Worm (Caenorhabditis elegans) whole organism, late embryonic: Measurements from ENCODE around the gene F07H5.7.

Source experiments
- C08G9.2 ChIP-seq: sonication (generic microtip); optimal IDR thresholded peaks from 2 replicates; lab custom pipeline; 2016; ENCODE audit warnings: mild to moderate bottlenecking, missing genetic modification characterization, moderate library complexity, missing compliant biosample characterization
- C38D4.7 ChIP-seq: fragments of 200-800 bp; sonication (Bioruptor generic); optimal IDR thresholded peaks from 2 replicates; lab custom pipeline; 2018; ENCODE audit warnings: mild to moderate bottlenecking, missing genetic modification characterization, moderate library complexity, missing compliant biosample characterization
- F13H6.1 ChIP-seq: sonication (generic microtip); optimal IDR thresholded peaks from 2 replicates; lab custom pipeline; 2016; ENCODE audit warnings: missing genetic modification characterization, missing compliant biosample characterization
- ahr-1 ChIP-seq: sonication (generic microtip); optimal IDR thresholded peaks from 2 replicates; lab custom pipeline; 2016; ENCODE audit warnings: missing genetic modification characterization, missing compliant biosample characterization
- ceh-18 ChIP-seq: sonication (generic microtip); optimal IDR thresholded peaks from 2 replicates; lab custom pipeline; 2016; ENCODE audit warnings: missing genetic modification characterization, missing compliant biosample characterization
- ceh-19 ChIP-seq: fragments of 200-800 bp; sonication (Bioruptor generic); optimal IDR thresholded peaks from 2 replicates; lab custom pipeline; 2018; ENCODE audit warnings: mild to moderate bottlenecking, missing genetic modification characterization, missing compliant biosample characterization
- ceh-2 ChIP-seq: sonication (generic microtip); optimal IDR thresholded peaks from 2 replicates; lab custom pipeline; 2016; ENCODE audit warnings: missing genotype, missing genetic modification characterization, missing compliant biosample characterization
- ceh-22 ChIP-seq: sonication (generic microtip); optimal IDR thresholded peaks from 2 replicates; lab custom pipeline; 2017; ENCODE audit warnings: missing biosample characterization, missing genetic modification characterization
- ceh-31 ChIP-seq: sonication (generic microtip); optimal IDR thresholded peaks from 2 replicates; lab custom pipeline; 2016; ENCODE audit warnings: missing genetic modification characterization, missing compliant biosample characterization
- ceh-34 ChIP-seq: sonication (generic microtip); optimal IDR thresholded peaks from 2 replicates; lab custom pipeline; 2016; ENCODE audit warnings: mild to moderate bottlenecking, missing genetic modification characterization, missing compliant biosample characterization
- ceh-45 ChIP-seq: fragments of 200-800 bp; sonication (Bioruptor generic); IDR thresholded peaks from 2 replicates; pipeline ENCODE4 v1.3.6; 2022; ENCODE audit warnings: missing genetic modification reagents, missing genetic modification characterization, missing compliant biosample characterization
- ceh-48 ChIP-seq: sonication (generic microtip); optimal IDR thresholded peaks from 2 replicates; lab custom pipeline; 2016; ENCODE audit warnings: missing genetic modification characterization, inconsistent platforms, missing compliant biosample characterization
- ceh-9 ChIP-seq: sonication (generic microtip); optimal IDR thresholded peaks from 2 replicates; lab custom pipeline; 2016; ENCODE audit warnings: mild to moderate bottlenecking, missing genetic modification characterization, inconsistent platforms, missing compliant biosample characterization
- dmd-4 ChIP-seq: sonication (generic microtip); optimal IDR thresholded peaks from 2 replicates; lab custom pipeline; 2016; ENCODE audit warnings: borderline replicate concordance, missing genetic modification characterization, missing compliant biosample characterization
- elt-2 ChIP-seq: sonication (generic microtip); optimal IDR thresholded peaks from 2 replicates; lab custom pipeline; 2016; ENCODE audit warnings: missing genetic modification reagents, missing genetic modification characterization, missing compliant biosample characterization
- elt-4 ChIP-seq: sonication (generic microtip); optimal IDR thresholded peaks from 2 replicates; lab custom pipeline; 2016; ENCODE audit warnings: missing genetic modification characterization, missing compliant biosample characterization
- eyg-1 ChIP-seq: sonication (generic microtip); optimal IDR thresholded peaks from 2 replicates; lab custom pipeline; 2016; ENCODE audit warnings: missing genotype, missing genetic modification characterization, missing compliant biosample characterization
- fax-1 ChIP-seq: sonication (generic microtip); optimal IDR thresholded peaks from 2 replicates; lab custom pipeline; 2016; ENCODE audit warnings: missing genotype, missing genetic modification characterization, missing compliant biosample characterization
- fkh-10 ChIP-seq: fragments of 150-350 bp; optimal IDR thresholded peaks from 2 replicates; lab custom pipeline; 2014; ENCODE audit warnings: missing biosample characterization, missing genetic modification reagents, missing genetic modification characterization
- gmeb-2 ChIP-seq: sonication (generic microtip); optimal IDR thresholded peaks from 2 replicates; lab custom pipeline; 2016; ENCODE audit warnings: missing genetic modification characterization, inconsistent platforms, missing compliant biosample characterization
- hlh-13 ChIP-seq: fragments of 200-800 bp; sonication (Bioruptor generic); optimal IDR thresholded peaks from 2 replicates; lab custom pipeline; 2018; ENCODE audit warnings: mild to moderate bottlenecking, missing genetic modification characterization, missing compliant biosample characterization
- hlh-15 ChIP-seq: sonication (generic microtip); optimal IDR thresholded peaks from 2 replicates; lab custom pipeline; 2016; ENCODE audit warnings: missing genetic modification characterization, missing compliant biosample characterization
- hlh-30 ChIP-seq: sonication (generic microtip); optimal IDR thresholded peaks from 2 replicates; lab custom pipeline; 2017; ENCODE audit warnings: antibody characterized with exemption, missing genetic modification characterization, missing compliant biosample characterization; ENCODE audit not compliant: insufficient read depth
- hlh-6 ChIP-seq: sonication (generic microtip); optimal IDR thresholded peaks from 2 replicates; lab custom pipeline; 2016; ENCODE audit warnings: missing genotype, missing genetic modification characterization, missing compliant biosample characterization
- hlh-8 ChIP-seq: sonication (generic microtip); optimal IDR thresholded peaks from 2 replicates; lab custom pipeline; 2016; ENCODE audit warnings: missing genotype, missing genetic modification characterization, missing compliant biosample characterization
- lim-6 ChIP-seq: sonication (generic microtip); optimal IDR thresholded peaks from 2 replicates; lab custom pipeline; 2016; ENCODE audit warnings: missing genetic modification characterization, missing compliant biosample characterization
- madf-2 ChIP-seq: sonication (generic microtip); optimal IDR thresholded peaks from 2 replicates; lab custom pipeline; 2017; ENCODE audit warnings: missing genetic modification characterization, missing compliant biosample characterization
- mec-3 ChIP-seq: sonication (generic microtip); optimal IDR thresholded peaks from 2 replicates; lab custom pipeline; 2016; ENCODE audit warnings: borderline replicate concordance, missing genetic modification characterization, missing compliant biosample characterization
- nhr-11 ChIP-seq: fragments of 150-350 bp; optimal IDR thresholded peaks from 2 replicates; lab custom pipeline; 2014; ENCODE audit warnings: missing biosample characterization, missing genetic modification characterization
- nhr-232 ChIP-seq: sonication (generic microtip); optimal IDR thresholded peaks from 2 replicates; lab custom pipeline; 2016; ENCODE audit warnings: missing genetic modification characterization, missing compliant biosample characterization
- npax-4 ChIP-seq: sonication (generic microtip); optimal IDR thresholded peaks from 2 replicates; lab custom pipeline; 2016; ENCODE audit warnings: missing genetic modification characterization, missing compliant biosample characterization
- pat-9 ChIP-seq: fragments of 200-800 bp; sonication (Bioruptor generic); optimal IDR thresholded peaks from 2 replicates; lab custom pipeline; 2018; ENCODE audit warnings: mild to moderate bottlenecking, missing genetic modification characterization, moderate library complexity, missing compliant biosample characterization
- pax-1 ChIP-seq: fragments of 150-350 bp; optimal IDR thresholded peaks from 2 replicates; lab custom pipeline; 2014; ENCODE audit warnings: missing biosample characterization, missing genetic modification characterization
- pha-2 ChIP-seq: sonication (generic microtip); optimal IDR thresholded peaks from 2 replicates; lab custom pipeline; 2017; ENCODE audit warnings: mild to moderate bottlenecking, missing genetic modification characterization, missing compliant biosample characterization
- pros-1 ChIP-seq: fragments of 150-350 bp; optimal IDR thresholded peaks from 2 replicates; lab custom pipeline; 2014; ENCODE audit warnings: missing biosample characterization, missing genetic modification reagents, missing genetic modification characterization
- ref-2 ChIP-seq: sonication (generic microtip); optimal IDR thresholded peaks from 2 replicates; lab custom pipeline; 2016; ENCODE audit warnings: missing genetic modification characterization, missing compliant biosample characterization
- sox-2 ChIP-seq: fragments of 200-800 bp; sonication (Bioruptor generic); IDR thresholded peaks from 2 replicates; pipeline ENCODE4 v1.3.6; 2022; ENCODE audit warnings: missing genetic modification reagents, missing genetic modification characterization, missing compliant biosample characterization
- sox-4 ChIP-seq: sonication (generic microtip); optimal IDR thresholded peaks from 2 replicates; lab custom pipeline; 2017; ENCODE audit warnings: mild to moderate bottlenecking, missing genetic modification characterization, inconsistent platforms, missing compliant biosample characterization
- syd-9 ChIP-seq: sonication (generic microtip); optimal IDR thresholded peaks from 2 replicates; lab custom pipeline; 2016; ENCODE audit warnings: mild to moderate bottlenecking, missing genetic modification characterization, moderate library complexity, missing compliant biosample characterization
- tbx-2 ChIP-seq: sonication (generic microtip); optimal IDR thresholded peaks from 2 replicates; lab custom pipeline; 2016; ENCODE audit warnings: missing genetic modification characterization, missing compliant biosample characterization
- ttx-3 ChIP-seq: sonication (generic microtip); optimal IDR thresholded peaks from 2 replicates; lab custom pipeline; 2016; ENCODE audit warnings: missing genetic modification reagents, missing genetic modification characterization, missing compliant biosample characterization
- unc-42 ChIP-seq: sonication (generic microtip); optimal IDR thresholded peaks from 2 replicates; lab custom pipeline; 2016; ENCODE audit warnings: missing genotype, missing genetic modification characterization, missing compliant biosample characterization
- unc-55 ChIP-seq: sonication (generic microtip); optimal IDR thresholded peaks from 2 replicates; lab custom pipeline; 2017; ENCODE audit warnings: missing biosample characterization, missing genetic modification reagents, missing genetic modification characterization
- unc-86 ChIP-seq: sonication (generic microtip); optimal IDR thresholded peaks from 2 replicates; lab custom pipeline; 2016; ENCODE audit warnings: missing genetic modification characterization, missing compliant biosample characterization
- zip-5 ChIP-seq: sonication (generic microtip); optimal IDR thresholded peaks from 2 replicates; lab custom pipeline; 2016; ENCODE audit warnings: missing genetic modification characterization, missing compliant biosample characterization
- ztf-16 ChIP-seq: sonication (generic microtip); optimal IDR thresholded peaks from 2 replicates; lab custom pipeline; 2017; ENCODE audit warnings: missing genetic modification characterization, missing compliant biosample characterization

The F07H5.7 gene

DNA sequence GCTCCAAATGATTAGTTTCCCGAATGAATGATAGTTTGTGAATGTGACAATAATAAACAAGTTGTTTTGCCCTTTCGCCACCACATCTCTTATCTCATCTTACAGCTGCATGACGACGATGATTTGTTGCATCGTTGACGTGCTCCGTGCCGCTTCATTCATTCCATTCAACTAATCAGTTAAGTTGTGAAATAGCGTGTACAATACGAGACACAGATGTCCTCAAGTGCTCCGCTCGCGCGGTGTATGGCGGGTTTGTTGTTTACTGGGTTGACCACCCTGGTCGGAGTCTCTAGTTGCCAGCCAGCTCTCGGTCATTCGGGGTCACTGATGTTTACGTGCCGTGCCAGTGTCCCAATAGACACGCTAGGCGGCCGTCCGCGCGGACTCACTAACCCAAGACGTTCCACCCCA, 46.0 kb downstream of the F07H5.7 start (continued):
- TF ChIP-seq ceh-19 (GFP tag; lab: Kevin White, UChicago) (no peak), C38D4.7 (GFP tag; lab: Kevin White, UChicago) (no peak), pat-9 (no peak), unc-42 (peak; percentile 60), npax-4 (no peak), hlh-15 (tag; lab: Kevin White, UChicago) (no peak), mec-3 (tag; lab: Kevin White, UChicago) (no peak), pha-2 (tag; lab: Kevin White, UChicago) (peak; percentile 43), nhr-11 (tag; lab: Kevin White, UChicago) (no peak), fax-1 (tag; lab: Kevin White, UChicago) (no peak), hlh-30 (tag; lab: Kevin White, UChicago) (no peak), ceh-31 (tag; lab: Kevin White, UChicago) (no peak), ceh-22 (tag; lab: Kevin White, UChicago) (no peak), ahr-1 (tag; lab: Kevin White, UChicago) (no peak), unc-55 (GFP tag; lab: Kevin White, UChicago) (peak; percentile 50), elt-2 (peak; percentile 33), sox-4 (no peak), ttx-3 (no peak), syd-9 (tag; lab: Kevin White, UChicago) (no peak), fkh-10 (GFP tag; lab: Kevin White, UChicago) (no peak), gmeb-2 (no peak), nhr-232 (no peak), ceh-34 (tag; lab: Kevin White, UChicago) (peak; percentile 68), C08G9.2 (tag; lab: Kevin White, UChicago) (no peak), zip-5 (tag; lab: Kevin White, UChicago) (no peak), tbx-2 (peak; percentile 52), pax-1 (tag; lab: Kevin White, UChicago) (peak; percentile 24), unc-86 (tag; lab: Kevin White, UChicago) (no peak), F13H6.1 (tag; lab: Kevin White, UChicago) (no peak), ceh-18 (tag; lab: Kevin White, UChicago) (no peak), elt-4 (no peak), hlh-6 (no peak), ceh-2 (tag; lab: Kevin White, UChicago) (peak; percentile 56)

DNA sequence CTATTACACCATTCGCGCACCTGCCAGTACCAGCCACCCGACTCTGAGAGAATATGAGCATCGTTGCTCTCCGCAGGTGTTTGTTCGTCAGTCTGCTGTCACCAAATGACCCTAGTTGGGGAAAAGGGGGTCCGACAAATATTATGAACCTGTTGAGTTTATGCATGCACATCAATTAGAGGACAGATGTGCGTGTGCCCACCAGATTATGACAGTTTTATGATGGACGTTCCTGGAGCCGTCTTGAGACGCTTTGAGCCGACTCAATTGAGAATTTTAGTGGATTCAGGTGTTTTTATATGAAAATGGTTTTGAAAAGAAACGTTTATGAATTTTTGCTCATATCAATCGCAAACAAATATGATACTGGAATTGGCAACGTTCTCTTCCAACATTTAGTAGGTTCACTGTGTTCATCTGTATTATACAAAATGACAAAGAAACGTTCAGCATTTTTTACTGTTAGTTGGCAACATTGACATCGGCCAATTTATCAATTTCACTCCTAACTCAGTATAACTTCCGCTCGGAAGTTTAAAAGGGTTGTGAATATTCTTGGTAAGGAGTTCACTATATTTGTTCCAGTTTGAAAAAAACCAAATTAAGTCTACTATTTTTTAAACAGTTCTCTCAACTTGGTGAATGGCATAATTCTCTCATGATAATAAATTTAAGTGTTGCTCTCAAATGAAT, 46.6 kb downstream of the F07H5.7 start:
- no peak for TF ChIP-seq ztf-16 (tag; lab: Kevin White, UChicago)
- TF ChIP-seq ref-2 (tag; lab: Kevin White, UChicago) = peak; percentile 38
- no peak for TF ChIP-seq hlh-13 (GFP tag; lab: Kevin White, UChicago)
- TF ChIP-seq madf-2 (tag; lab: Kevin White, UChicago) = peak; percentile 20
- no peak for TF ChIP-seq ceh-48 (tag; lab: Kevin White, UChicago)
- peak; percentile 77 for TF ChIP-seq unc-55 (GFP tag; lab: Kevin White, UChicago)
- TF ChIP-seq tbx-2 = peak; percentile 19

DNA sequence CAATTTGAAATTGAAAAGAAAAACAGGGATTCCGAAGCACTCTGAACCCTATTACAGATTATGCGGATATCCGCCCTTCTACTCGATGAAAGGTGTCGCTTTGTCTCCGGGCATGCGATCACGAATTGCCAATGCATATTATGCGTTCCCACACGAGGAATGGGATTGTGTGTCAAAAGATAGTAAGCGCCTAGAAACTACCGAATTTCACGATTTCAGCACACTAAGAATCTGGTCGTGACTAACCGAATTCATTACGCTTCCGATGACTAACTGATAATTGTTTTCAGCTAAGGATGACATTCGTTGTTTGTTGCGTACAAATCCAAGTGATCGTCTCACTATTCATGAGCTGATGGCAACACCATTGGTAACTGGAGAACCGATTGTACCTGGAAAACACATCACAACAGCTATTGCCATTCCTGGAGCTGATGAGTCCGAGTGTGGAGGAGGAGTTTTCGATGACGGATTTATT, 47.6 kb downstream of the F07H5.7 start:
- TF ChIP-seq unc-86 (tag; lab: Kevin White, UChicago) (no peak), eyg-1 (tag; lab: Kevin White, UChicago) (no peak), ceh-45 (GFP tag; lab: Robert Waterston, UW) (no peak), elt-2 (no peak), ttx-3 (no peak), unc-42 (no peak), lim-6 (tag; lab: Kevin White, UChicago) (no peak), ceh-9 (tag; lab: Kevin White, UChicago) (no peak), sox-2 (GFP tag; lab: Robert Waterston, UW) (no peak), dmd-4 (no peak), pros-1 (tag; lab: Kevin White, UChicago) (no peak), hlh-6 (no peak), hlh-8 (tag; lab: Kevin White, UChicago) (no peak)
